Worm (Caenorhabditis elegans) whole organism, L2 larva: ENCODE results near the gene txdc-9.

Source experiments
- C34F6.9 ChIP-seq: fragments of 150-350 bp; optimal IDR thresholded peaks from 2 replicates; lab custom pipeline; 2014; ENCODE audit warnings: missing biosample characterization, missing genetic modification characterization
- R02D3.7 ChIP-seq: fragments of 150-350 bp; optimal IDR thresholded peaks from 2 replicates; lab custom pipeline; 2014; ENCODE audit warnings: missing biosample characterization, missing genetic modification characterization
- ZK546.5 ChIP-seq: sonication (generic microtip); optimal IDR thresholded peaks from 2 replicates; lab custom pipeline; 2017; ENCODE audit warnings: missing biosample characterization, missing genetic modification characterization
- alr-1 ChIP-seq: fragments of 150-350 bp; optimal IDR thresholded peaks from 2 replicates; lab custom pipeline; 2014; ENCODE audit warnings: missing biosample characterization, missing genetic modification characterization
- ama-1 ChIP-seq: fragments of 150-350 bp; optimal IDR thresholded peaks from 2 replicates; lab custom pipeline; 2018; ENCODE audit warnings: inconsistent platforms
- blmp-1 ChIP-seq: sonication (generic microtip); optimal IDR thresholded peaks from 2 replicates; lab custom pipeline; 2017; ENCODE audit warnings: missing genetic modification characterization, mild to moderate bottlenecking, missing compliant biosample characterization, antibody characterized with exemption, moderate library complexity; ENCODE audit not compliant: insufficient read depth
- ceh-82 ChIP-seq: fragments of 150-350 bp; optimal IDR thresholded peaks from 2 replicates; lab custom pipeline; 2014; ENCODE audit warnings: missing biosample characterization, missing genetic modification characterization
- crh-2 ChIP-seq: sonication (generic microtip); optimal IDR thresholded peaks from 2 replicates; lab custom pipeline; 2017; ENCODE audit warnings: missing biosample characterization, missing genetic modification characterization
- elt-1 ChIP-seq: fragments of 150-350 bp; optimal IDR thresholded peaks from 2 replicates; lab custom pipeline; 2014; ENCODE audit warnings: missing biosample characterization, missing genetic modification characterization
- elt-3 ChIP-seq: sonication (generic microtip); optimal IDR thresholded peaks from 2 replicates; lab custom pipeline; 2017; ENCODE audit warnings: missing biosample characterization, missing genetic modification characterization
- fos-1 ChIP-seq: fragments of 150-350 bp; optimal IDR thresholded peaks from 2 replicates; lab custom pipeline; 2014; ENCODE audit warnings: missing biosample characterization, missing genetic modification characterization
- gmeb-1 ChIP-seq: fragments of 150-350 bp; optimal IDR thresholded peaks from 2 replicates; lab custom pipeline; 2014; ENCODE audit warnings: missing biosample characterization, missing genetic modification characterization
- lin-11 ChIP-seq: fragments of 150-350 bp; sonication (generic microtip); optimal IDR thresholded peaks from 2 replicates; lab custom pipeline; 2014; ENCODE audit warnings: missing biosample characterization, missing genetic modification characterization, inconsistent platforms, mixed read lengths
- lin-13 ChIP-seq: fragments of 150-350 bp; optimal IDR thresholded peaks from 2 replicates; lab custom pipeline; 2014; ENCODE audit warnings: missing biosample characterization, missing genetic modification reagents, missing genetic modification characterization
- lin-39 ChIP-seq: fragments of 150-350 bp; optimal IDR thresholded peaks from 2 replicates; lab custom pipeline; 2014; ENCODE audit warnings: missing biosample characterization, missing genetic modification reagents, missing genetic modification characterization
- lsy-2 ChIP-seq, 2 experiments: fragments of 150-350 bp in 1 of 2; sonication (generic microtip) in 1 of 2; optimal IDR thresholded peaks; 2 replicates each; lab custom pipeline; 2014 to 2017; ENCODE audit warnings: missing biosample characterization in 2 of 2, missing genetic modification characterization in 2 of 2
- mbf-1 ChIP-seq: sonication (generic microtip); optimal IDR thresholded peaks from 2 replicates; lab custom pipeline; 2017; ENCODE audit warnings: missing biosample characterization, missing genetic modification characterization
- mdl-1 ChIP-seq, 2 experiments: fragments of 150-350 bp in 1 of 2; sonication (generic microtip) in 1 of 2; optimal IDR thresholded peaks; 2 replicates each; lab custom pipeline; 2017; ENCODE audit warnings: missing biosample characterization in 2 of 2, missing genetic modification characterization in 2 of 2
- nhr-10 ChIP-seq: sonication (generic microtip); optimal IDR thresholded peaks from 2 replicates; lab custom pipeline; 2017; ENCODE audit warnings: missing biosample characterization, missing genetic modification characterization
- nhr-12 ChIP-seq: fragments of 150-350 bp; optimal IDR thresholded peaks from 2 replicates; lab custom pipeline; 2014; ENCODE audit warnings: missing biosample characterization, missing genetic modification characterization
- nhr-129 ChIP-seq: fragments of 150-350 bp; optimal IDR thresholded peaks from 2 replicates; lab custom pipeline; 2014; ENCODE audit warnings: missing biosample characterization, missing genetic modification characterization
- nhr-21 ChIP-seq: fragments of 150-350 bp; optimal IDR thresholded peaks from 2 replicates; lab custom pipeline; 2014; ENCODE audit warnings: missing biosample characterization, missing genetic modification characterization
- nhr-23 ChIP-seq: fragments of 150-350 bp; optimal IDR thresholded peaks from 2 replicates; lab custom pipeline; 2014; ENCODE audit warnings: missing biosample characterization, missing genetic modification reagents, missing genetic modification characterization
- nhr-237 ChIP-seq: fragments of 150-350 bp; optimal IDR thresholded peaks from 2 replicates; lab custom pipeline; 2014; ENCODE audit warnings: missing biosample characterization, missing genetic modification characterization
- nhr-25 ChIP-seq: fragments of 150-350 bp; sonication (generic microtip); optimal IDR thresholded peaks from 3 replicates; lab custom pipeline; 2014; ENCODE audit warnings: missing biosample characterization, missing genetic modification characterization
- nhr-6 ChIP-seq: fragments of 150-350 bp; optimal IDR thresholded peaks from 2 replicates; lab custom pipeline; 2014; ENCODE audit warnings: missing biosample characterization, missing genetic modification characterization
- nhr-77 ChIP-seq: fragments of 150-350 bp; optimal IDR thresholded peaks from 2 replicates; lab custom pipeline; 2014; ENCODE audit warnings: missing biosample characterization, missing genetic modification characterization
- skn-1 ChIP-seq: sonication (generic microtip); optimal IDR thresholded peaks from 2 replicates; lab custom pipeline; 2017; ENCODE audit warnings: missing biosample characterization, missing genetic modification characterization
- sma-3 ChIP-seq: sonication (generic microtip); optimal IDR thresholded peaks from 2 replicates; lab custom pipeline; 2016; ENCODE audit warnings: missing genetic modification reagents, missing genetic modification characterization, missing compliant biosample characterization
- sma-9 ChIP-seq, 2 experiments: fragments of 150-350 bp in 1 of 2; sonication (generic microtip) in 1 of 2; optimal IDR thresholded peaks; 2 replicates each; lab custom pipeline; 2014 to 2016; ENCODE audit warnings: missing genetic modification characterization in 2 of 2, mild to moderate bottlenecking in 1 of 2, missing biosample characterization in 1 of 2, missing compliant biosample characterization in 1 of 2, missing genetic modification reagents in 1 of 2, moderate library complexity in 1 of 2
- unc-55 ChIP-seq: fragments of 150-350 bp; sonication (generic microtip); optimal IDR thresholded peaks from 3 replicates; lab custom pipeline; 2014; ENCODE audit warnings: missing biosample characterization, missing genetic modification reagents, missing genetic modification characterization
- unc-62 ChIP-seq: fragments of 150-350 bp; optimal IDR thresholded peaks from 2 replicates; lab custom pipeline; 2014; ENCODE audit warnings: missing biosample characterization, missing genetic modification reagents, missing genetic modification characterization
- zag-1 ChIP-seq: fragments of 150-350 bp; optimal IDR thresholded peaks from 2 replicates; lab custom pipeline; 2014; ENCODE audit warnings: missing biosample characterization, missing genetic modification characterization
- ztf-1 ChIP-seq: fragments of 200-800 bp; sonication (Bioruptor generic); conservative IDR thresholded peaks from 2 replicates; pipeline ENCODE4 v1.3.6; 2022; ENCODE audit warnings: missing genetic modification characterization, missing compliant biosample characterization
- ztf-11 ChIP-seq: sonication (generic microtip); optimal IDR thresholded peaks from 2 replicates; lab custom pipeline; 2017; ENCODE audit warnings: missing biosample characterization, missing genetic modification characterization

Gene txdc-9

ce11 chrIII:6471451-6471850, 39.5 kb downstream of the txdc-9 start, which contains the start of gene wht-6:
TSS of gene wht-6 (plus strand) at chrIII:6471751.
- no peak for TF ChIP-seq nhr-21
- no peak for TF ChIP-seq lsy-2 (tag; optimal IDR thresholded peaks at IDR 0.05; lab: Kevin White, UChicago)

- TF ChIP-seq ceh-82 (tag; lab: Kevin White, UChicago) (no peak), nhr-10 (tag; lab: Kevin White, UChicago) (no peak), elt-1 (tag; lab: Kevin White, UChicago) (no peak), lsy-2 (tag; optimal IDR thresholded peaks at IDR 0.05; lab: Kevin White, UChicago) (no peak), nhr-129 (tag; lab: Kevin White, UChicago) (no peak), ama-1 (no peak), fos-1 (tag; lab: Kevin White, UChicago) (no peak), gmeb-1 (tag; lab: Kevin White, UChicago) (no peak), elt-3 (no peak), sma-9 (GFP tag; optimal IDR thresholded peaks at IDR 0.05; lab: Kevin White, UChicago) (no peak), sma-9 (tag; optimal IDR thresholded peaks at IDR 0.05; lab: Kevin White, UChicago) (no peak), skn-1 (no peak), alr-1 (tag; lab: Kevin White, UChicago) (no peak), lin-39 (no peak), ZK546.5 (tag; lab: Kevin White, UChicago) (no peak), unc-62 (GFP tag; lab: Kevin White, UChicago) (no peak), C34F6.9 (no peak)
These were observed 44.4 kb downstream of the txdc-9 start for ce11 chrIII:6476380-6476779.

ce11 chrIII:6478256-6479004, 46.5 kb downstream of the txdc-9 start, which contains the start of gene zip-8:
TSS of gene zip-8 (plus strand) at chrIII:6478955.
- TF ChIP-seq lin-11 (no peak), ztf-1 (GFP tag; lab: Robert Waterston, UW) (no peak), mbf-1 (tag; lab: Kevin White, UChicago) (no peak), zag-1 (no peak), skn-1 (no peak), elt-3 (no peak), blmp-1 (tag; lab: Kevin White, UChicago) (no peak), crh-2 (tag; lab: Kevin White, UChicago) (no peak), nhr-77 (tag; lab: Kevin White, UChicago) (no peak), nhr-12 (tag; lab: Kevin White, UChicago) (no peak), lsy-2 (tag; optimal IDR thresholded peaks at IDR 0.05; lab: Kevin White, UChicago) (no peak), C34F6.9 (no peak), unc-55 (GFP tag; lab: Kevin White, UChicago) (no peak), ztf-11 (tag; lab: Kevin White, UChicago) (no peak), elt-1 (tag; lab: Kevin White, UChicago) (no peak)

DNA sequence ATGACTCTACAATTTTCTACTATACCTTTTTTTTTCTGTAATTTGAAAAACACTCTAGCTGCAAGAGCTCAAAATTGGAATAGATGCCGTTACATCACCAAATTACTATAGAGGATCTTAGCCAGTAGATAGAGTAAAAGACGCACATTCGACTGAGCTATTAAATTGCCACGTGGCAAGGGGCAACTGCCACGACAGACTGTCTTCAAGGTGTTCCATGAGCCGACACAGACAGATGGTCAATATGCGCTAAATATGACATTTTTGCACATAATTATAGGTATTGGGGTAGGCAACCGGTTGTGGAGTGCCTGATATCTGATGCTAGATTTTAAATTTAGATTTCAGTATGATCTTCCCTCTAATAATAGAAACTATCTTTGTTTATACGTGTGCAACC, 47.5 kb downstream of the txdc-9 start:
- TF ChIP-seq ceh-82 (tag; lab: Kevin White, UChicago), result no peak
- TF ChIP-seq nhr-237 (tag; lab: Kevin White, UChicago), result no peak
- TF ChIP-seq unc-62 (GFP tag; lab: Kevin White, UChicago), result no peak
- no peak for TF ChIP-seq nhr-23 (tag; lab: Kevin White, UChicago)
- TF ChIP-seq sma-3, result no peak
- TF ChIP-seq lin-39, result no peak
- TF ChIP-seq nhr-10 (tag; lab: Kevin White, UChicago), result no peak
- no peak for TF ChIP-seq lin-13 (GFP tag; lab: Kevin White, UChicago)
- TF ChIP-seq nhr-21, result no peak
- no peak for TF ChIP-seq ZK546.5 (tag; lab: Kevin White, UChicago)
- no peak for TF ChIP-seq R02D3.7 (tag; lab: Kevin White, UChicago)
- TF ChIP-seq nhr-77 (tag; lab: Kevin White, UChicago), result no peak
- TF ChIP-seq sma-9 (GFP tag; optimal IDR thresholded peaks at IDR 0.05; lab: Kevin White, UChicago), result no peak
- no peak for TF ChIP-seq sma-9 (tag; optimal IDR thresholded peaks at IDR 0.05; lab: Kevin White, UChicago)
- TF ChIP-seq gmeb-1 (tag; lab: Kevin White, UChicago), result no peak
- no peak for TF ChIP-seq nhr-25 (tag; lab: Kevin White, UChicago)
- no peak for TF ChIP-seq blmp-1 (tag; lab: Kevin White, UChicago)
- no peak for TF ChIP-seq mdl-1 (tag; optimal IDR thresholded peaks at IDR 0.05; lab: Kevin White, UChicago)
- no peak for TF ChIP-seq nhr-6 (tag; lab: Kevin White, UChicago)
- no peak for TF ChIP-seq crh-2 (tag; lab: Kevin White, UChicago)
- TF ChIP-seq, all 48 proteins: peak for 0
